Worm (Caenorhabditis elegans) whole organism, late embryonic: Measurements from ENCODE around the gene ndub-6.

Experiments used
- C08G9.2 ChIP-seq: sonication (generic microtip); optimal IDR thresholded peaks from 2 replicates; lab custom pipeline; 2016; ENCODE audit warnings: mild to moderate bottlenecking, missing genetic modification characterization, moderate library complexity, missing compliant biosample characterization
- F13H6.1 ChIP-seq: sonication (generic microtip); optimal IDR thresholded peaks from 2 replicates; lab custom pipeline; 2016; ENCODE audit warnings: missing genetic modification characterization, missing compliant biosample characterization
- K02D7.2 ChIP-seq: sonication (generic microtip); optimal IDR thresholded peaks from 2 replicates; lab custom pipeline; 2017; ENCODE audit warnings: mild to moderate bottlenecking, missing genetic modification characterization, missing compliant biosample characterization
- T23F11.4 ChIP-seq: fragments of 200-800 bp; sonication (Bioruptor generic); optimal IDR thresholded peaks from 2 replicates; lab custom pipeline; 2018; ENCODE audit warnings: mild to moderate bottlenecking, missing genetic modification characterization, missing compliant biosample characterization
- Y22D7AL.16 ChIP-seq: sonication (generic microtip); optimal IDR thresholded peaks from 2 replicates; lab custom pipeline; 2016; ENCODE audit warnings: missing genetic modification characterization, missing compliant biosample characterization
- ahr-1 ChIP-seq: sonication (generic microtip); optimal IDR thresholded peaks from 2 replicates; lab custom pipeline; 2016; ENCODE audit warnings: missing genetic modification characterization, missing compliant biosample characterization
- ceh-14 ChIP-seq: sonication (generic microtip); optimal IDR thresholded peaks from 2 replicates; lab custom pipeline; 2016; ENCODE audit warnings: missing genotype, missing genetic modification characterization, missing compliant biosample characterization
- ceh-19 ChIP-seq: fragments of 200-800 bp; sonication (Bioruptor generic); optimal IDR thresholded peaks from 2 replicates; lab custom pipeline; 2018; ENCODE audit warnings: mild to moderate bottlenecking, missing genetic modification characterization, missing compliant biosample characterization
- ceh-22 ChIP-seq: sonication (generic microtip); optimal IDR thresholded peaks from 2 replicates; lab custom pipeline; 2017; ENCODE audit warnings: missing biosample characterization, missing genetic modification characterization
- ceh-24 ChIP-seq: sonication (generic microtip); optimal IDR thresholded peaks from 2 replicates; lab custom pipeline; 2016; ENCODE audit warnings: mild to moderate bottlenecking, missing genetic modification characterization, missing compliant biosample characterization
- ceh-31 ChIP-seq: sonication (generic microtip); optimal IDR thresholded peaks from 2 replicates; lab custom pipeline; 2016; ENCODE audit warnings: missing genetic modification characterization, missing compliant biosample characterization
- ceh-34 ChIP-seq: sonication (generic microtip); optimal IDR thresholded peaks from 2 replicates; lab custom pipeline; 2016; ENCODE audit warnings: mild to moderate bottlenecking, missing genetic modification characterization, missing compliant biosample characterization
- ceh-48 ChIP-seq: sonication (generic microtip); optimal IDR thresholded peaks from 2 replicates; lab custom pipeline; 2016; ENCODE audit warnings: missing genetic modification characterization, inconsistent platforms, missing compliant biosample characterization
- ceh-9 ChIP-seq: sonication (generic microtip); optimal IDR thresholded peaks from 2 replicates; lab custom pipeline; 2016; ENCODE audit warnings: mild to moderate bottlenecking, missing genetic modification characterization, inconsistent platforms, missing compliant biosample characterization
- che-1 ChIP-seq: sonication (generic microtip); optimal IDR thresholded peaks from 2 replicates; lab custom pipeline; 2016; ENCODE audit warnings: mild to moderate bottlenecking, missing genetic modification characterization, missing compliant biosample characterization
- dmd-4 ChIP-seq: sonication (generic microtip); optimal IDR thresholded peaks from 2 replicates; lab custom pipeline; 2016; ENCODE audit warnings: borderline replicate concordance, missing genetic modification characterization, missing compliant biosample characterization
- dve-1 ChIP-seq: sonication (generic microtip); optimal IDR thresholded peaks from 2 replicates; lab custom pipeline; 2017; ENCODE audit warnings: antibody characterized with exemption, mild to moderate bottlenecking, missing genetic modification characterization, missing compliant biosample characterization
- elt-2 ChIP-seq: sonication (generic microtip); optimal IDR thresholded peaks from 2 replicates; lab custom pipeline; 2016; ENCODE audit warnings: missing genetic modification reagents, missing genetic modification characterization, missing compliant biosample characterization
- elt-4 ChIP-seq: sonication (generic microtip); optimal IDR thresholded peaks from 2 replicates; lab custom pipeline; 2016; ENCODE audit warnings: missing genetic modification characterization, missing compliant biosample characterization
- fax-1 ChIP-seq: sonication (generic microtip); optimal IDR thresholded peaks from 2 replicates; lab custom pipeline; 2016; ENCODE audit warnings: missing genotype, missing genetic modification characterization, missing compliant biosample characterization
- fkh-10 ChIP-seq: fragments of 150-350 bp; optimal IDR thresholded peaks from 2 replicates; lab custom pipeline; 2014; ENCODE audit warnings: missing biosample characterization, missing genetic modification reagents, missing genetic modification characterization
- fkh-6 ChIP-seq: sonication (generic microtip); optimal IDR thresholded peaks from 2 replicates; lab custom pipeline; 2016; ENCODE audit warnings: missing genetic modification characterization, missing compliant biosample characterization
- gmeb-2 ChIP-seq: sonication (generic microtip); optimal IDR thresholded peaks from 2 replicates; lab custom pipeline; 2016; ENCODE audit warnings: missing genetic modification characterization, inconsistent platforms, missing compliant biosample characterization
- hlh-15 ChIP-seq: sonication (generic microtip); optimal IDR thresholded peaks from 2 replicates; lab custom pipeline; 2016; ENCODE audit warnings: missing genetic modification characterization, missing compliant biosample characterization
- hlh-8 ChIP-seq: sonication (generic microtip); optimal IDR thresholded peaks from 2 replicates; lab custom pipeline; 2016; ENCODE audit warnings: missing genotype, missing genetic modification characterization, missing compliant biosample characterization
- lim-6 ChIP-seq: sonication (generic microtip); optimal IDR thresholded peaks from 2 replicates; lab custom pipeline; 2016; ENCODE audit warnings: missing genetic modification characterization, missing compliant biosample characterization
- lin-11 ChIP-seq: fragments of 200-800 bp; sonication (Bioruptor generic); optimal IDR thresholded peaks from 2 replicates; lab custom pipeline; 2018; ENCODE audit warnings: mild to moderate bottlenecking, missing genetic modification characterization, missing compliant biosample characterization
- mec-3 ChIP-seq: sonication (generic microtip); optimal IDR thresholded peaks from 2 replicates; lab custom pipeline; 2016; ENCODE audit warnings: borderline replicate concordance, missing genetic modification characterization, missing compliant biosample characterization
- nfya-1 ChIP-seq: sonication (generic microtip); optimal IDR thresholded peaks from 2 replicates; lab custom pipeline; 2017; ENCODE audit warnings: missing genetic modification characterization, mild to moderate bottlenecking, missing compliant biosample characterization, antibody characterized with exemption, moderate library complexity
- nhr-11 ChIP-seq: fragments of 150-350 bp; optimal IDR thresholded peaks from 2 replicates; lab custom pipeline; 2014; ENCODE audit warnings: missing biosample characterization, missing genetic modification characterization
- nhr-232 ChIP-seq: sonication (generic microtip); optimal IDR thresholded peaks from 2 replicates; lab custom pipeline; 2016; ENCODE audit warnings: missing genetic modification characterization, missing compliant biosample characterization
- npax-4 ChIP-seq: sonication (generic microtip); optimal IDR thresholded peaks from 2 replicates; lab custom pipeline; 2016; ENCODE audit warnings: missing genetic modification characterization, missing compliant biosample characterization
- odd-2 ChIP-seq: sonication (generic microtip); optimal IDR thresholded peaks from 2 replicates; lab custom pipeline; 2017; ENCODE audit warnings: antibody characterized with exemption, mild to moderate bottlenecking, missing genetic modification characterization, missing compliant biosample characterization
- pag-3 ChIP-seq: sonication (generic microtip); optimal IDR thresholded peaks from 2 replicates; lab custom pipeline; 2016; ENCODE audit warnings: missing compliant biosample characterization, missing genetic modification characterization, borderline replicate concordance
- pat-9 ChIP-seq: fragments of 200-800 bp; sonication (Bioruptor generic); optimal IDR thresholded peaks from 2 replicates; lab custom pipeline; 2018; ENCODE audit warnings: mild to moderate bottlenecking, missing genetic modification characterization, moderate library complexity, missing compliant biosample characterization
- pax-1 ChIP-seq: fragments of 150-350 bp; optimal IDR thresholded peaks from 2 replicates; lab custom pipeline; 2014; ENCODE audit warnings: missing biosample characterization, missing genetic modification characterization
- pha-2 ChIP-seq: sonication (generic microtip); optimal IDR thresholded peaks from 2 replicates; lab custom pipeline; 2017; ENCODE audit warnings: mild to moderate bottlenecking, missing genetic modification characterization, missing compliant biosample characterization
- pqm-1 ChIP-seq: sonication (generic microtip); optimal IDR thresholded peaks from 2 replicates; lab custom pipeline; 2016; ENCODE audit warnings: missing genetic modification characterization, missing compliant biosample characterization
- pros-1 ChIP-seq: fragments of 150-350 bp; optimal IDR thresholded peaks from 2 replicates; lab custom pipeline; 2014; ENCODE audit warnings: missing biosample characterization, missing genetic modification reagents, missing genetic modification characterization
- ref-2 ChIP-seq: sonication (generic microtip); optimal IDR thresholded peaks from 2 replicates; lab custom pipeline; 2016; ENCODE audit warnings: missing genetic modification characterization, missing compliant biosample characterization
- rnt-1 ChIP-seq: sonication (generic microtip); optimal IDR thresholded peaks from 2 replicates; lab custom pipeline; 2016; ENCODE audit warnings: missing genetic modification characterization, missing compliant biosample characterization
- sdc-2 ChIP-seq: sonication (generic microtip); optimal IDR thresholded peaks from 2 replicates; lab custom pipeline; 2016; ENCODE audit warnings: missing genotype, missing genetic modification characterization, missing compliant biosample characterization
- sox-2 ChIP-seq: fragments of 200-800 bp; sonication (Bioruptor generic); IDR thresholded peaks from 2 replicates; pipeline ENCODE4 v1.3.6; 2022; ENCODE audit warnings: missing genetic modification reagents, missing genetic modification characterization, missing compliant biosample characterization
- syd-9 ChIP-seq: sonication (generic microtip); optimal IDR thresholded peaks from 2 replicates; lab custom pipeline; 2016; ENCODE audit warnings: mild to moderate bottlenecking, missing genetic modification characterization, moderate library complexity, missing compliant biosample characterization
- tbx-2 ChIP-seq: sonication (generic microtip); optimal IDR thresholded peaks from 2 replicates; lab custom pipeline; 2016; ENCODE audit warnings: missing genetic modification characterization, missing compliant biosample characterization
- tbx-7 ChIP-seq: sonication (generic microtip); optimal IDR thresholded peaks from 2 replicates; lab custom pipeline; 2016; ENCODE audit warnings: missing genotype, missing genetic modification characterization, missing compliant biosample characterization
- ttx-3 ChIP-seq: sonication (generic microtip); optimal IDR thresholded peaks from 2 replicates; lab custom pipeline; 2016; ENCODE audit warnings: missing genetic modification reagents, missing genetic modification characterization, missing compliant biosample characterization
- unc-3 ChIP-seq, 2 experiments: fragments of 200-800 bp in 1 of 2; sonication (Bioruptor generic) in 1 of 2; sonication (generic microtip) in 1 of 2; conservative IDR thresholded peaks in 1 of 2; optimal IDR thresholded peaks in 1 of 2; 2 replicates each; pipeline versions ENCODE4 v1.3.6 to Lab custom; 2016 to 2022; ENCODE audit warnings: missing compliant biosample characterization in 2 of 2, missing genetic modification characterization in 2 of 2, missing genetic modification reagents in 1 of 2
- unc-55 ChIP-seq: sonication (generic microtip); optimal IDR thresholded peaks from 2 replicates; lab custom pipeline; 2017; ENCODE audit warnings: missing biosample characterization, missing genetic modification reagents, missing genetic modification characterization
- unc-86 ChIP-seq: sonication (generic microtip); optimal IDR thresholded peaks from 2 replicates; lab custom pipeline; 2016; ENCODE audit warnings: missing genetic modification characterization, missing compliant biosample characterization
- ztf-16 ChIP-seq: sonication (generic microtip); optimal IDR thresholded peaks from 2 replicates; lab custom pipeline; 2017; ENCODE audit warnings: missing genetic modification characterization, missing compliant biosample characterization

ndub-6 gene

ce11 chrIV:11635437-11636408, 16.5 kb upstream of the ndub-6 start, which contains the start of gene mars-1:
Gene mars-1 (minus strand): TSS chrIV:11635487.
- TF ChIP-seq Y22D7AL.16 (tag; lab: Kevin White, UChicago), result no peak
- TF ChIP-seq ceh-34 (tag; lab: Kevin White, UChicago), result peak; percentile 76
- peak; percentile 32 for TF ChIP-seq syd-9 (tag; lab: Kevin White, UChicago)
- TF ChIP-seq rnt-1 (tag; lab: Kevin White, UChicago), result peak; percentile 49
- TF ChIP-seq lin-11 (tag; lab: Kevin White, UChicago), result no peak
- TF ChIP-seq ceh-14 (tag; lab: Kevin White, UChicago), result peak; percentile 62
- TF ChIP-seq dve-1 (tag; lab: Kevin White, UChicago), result no peak
- TF ChIP-seq C08G9.2 (tag; lab: Kevin White, UChicago), result peak; percentile 85
- TF ChIP-seq hlh-8 (tag; lab: Kevin White, UChicago), result peak; percentile 51
- TF ChIP-seq pag-3, result no peak
- TF ChIP-seq pha-2, result no peak
- no peak for TF ChIP-seq elt-4 (tag; lab: Kevin White, UChicago)
- no peak for TF ChIP-seq ceh-48 (tag; lab: Kevin White, UChicago)
- TF ChIP-seq pqm-1 (tag; lab: Kevin White, UChicago), result peak; percentile 64
- TF ChIP-seq odd-2, result no peak
- peak; percentile 54 for TF ChIP-seq lim-6
- peak; percentile 72 for TF ChIP-seq F13H6.1
- no peak for TF ChIP-seq fkh-6
- TF ChIP-seq unc-55, result no peak
- no peak for TF ChIP-seq ceh-22
- peak; percentile 80 for TF ChIP-seq tbx-2 (tag; lab: Kevin White, UChicago)
- TF ChIP-seq dmd-4 (tag; lab: Kevin White, UChicago), result no peak
- no peak for TF ChIP-seq T23F11.4 (GFP tag; lab: Kevin White, UChicago)
- TF ChIP-seq mec-3 (tag; lab: Kevin White, UChicago), result peak; percentile 49
- no peak for TF ChIP-seq pat-9 (tag; lab: Kevin White, UChicago)
- TF ChIP-seq che-1, result no peak
- TF ChIP-seq pax-1 (tag; lab: Kevin White, UChicago), result no peak
- no peak for TF ChIP-seq nhr-11 (tag; lab: Kevin White, UChicago)
- no peak for TF ChIP-seq sdc-2 (tag; lab: Kevin White, UChicago)
- no peak for TF ChIP-seq ztf-16 (tag; lab: Kevin White, UChicago)
- no peak for TF ChIP-seq nhr-232
- no peak for TF ChIP-seq nfya-1 (tag; lab: Kevin White, UChicago)
- TF ChIP-seq unc-3 (GFP tag; conservative IDR thresholded peaks at IDR 0.05; lab: Robert Waterston, UW), result no peak
- peak; percentile 60 for TF ChIP-seq unc-3 (tag; optimal IDR thresholded peaks at IDR 0.05; lab: Kevin White, UChicago)
- TF ChIP-seq npax-4 (tag; lab: Kevin White, UChicago), result no peak
- no peak for TF ChIP-seq gmeb-2
- peak; percentile 59 for TF ChIP-seq elt-2
- TF ChIP-seq tbx-7, result peak; percentile 79
- TF ChIP-seq ceh-31 (tag; lab: Kevin White, UChicago), result peak; percentile 94
- no peak for TF ChIP-seq ttx-3
- peak; percentile 53 for TF ChIP-seq ahr-1 (tag; lab: Kevin White, UChicago)
- peak; percentile 57 for TF ChIP-seq unc-86 (tag; lab: Kevin White, UChicago)
- TF ChIP-seq ceh-9 (tag; lab: Kevin White, UChicago), result no peak
- TF ChIP-seq sox-2 (GFP tag; lab: Robert Waterston, UW), result no peak
- peak; percentile 21 for TF ChIP-seq ceh-19
- peak; percentile 37 for TF ChIP-seq ref-2 (tag; lab: Kevin White, UChicago)
- no peak for TF ChIP-seq hlh-15 (tag; lab: Kevin White, UChicago)
- peak; percentile 72 for TF ChIP-seq fax-1 (tag; lab: Kevin White, UChicago)
- TF ChIP-seq K02D7.2 (tag; lab: Kevin White, UChicago), result no peak
- no peak for TF ChIP-seq fkh-10 (GFP tag; lab: Kevin White, UChicago)
- no peak for TF ChIP-seq pros-1 (tag; lab: Kevin White, UChicago)
- no peak for TF ChIP-seq ceh-24
